Fruit fly (Drosophila melanogaster): ENCODE data around the gene CG11964.

Gene CG11964

dm6 chr3R:8930165-8931063 lies 14.4 kb downstream of the CG11964 start (continued):
- TF ChIP-seq ham (GFP tag; IDR thresholded peaks at IDR 0.05) (peak; percentile 41; the same call in 1 of the 2 replicates), H2.0 (GFP tag; IDR thresholded peaks at IDR 0.05) (0 out of 2 replicates have a peak, but pooled peaks have one; percentile 16), sc (optimal IDR thresholded peaks at IDR 0.05) (no peak), sc (GFP tag; optimal IDR thresholded peaks at IDR 0.05) (no peak), B-H1 (GFP tag; IDR thresholded peaks at IDR 0.05) (no peak), CG14014 (GFP tag; IDR thresholded peaks at IDR 0.05) (peak; percentile 26; the same call in 1 of the 2 replicates), Med (GFP tag) (peak; percentile 74), CG6854 (GFP tag; optimal IDR thresholded peaks at IDR 0.05) (no peak), Pdp1 (GFP tag; optimal IDR thresholded peaks at IDR 0.05) (peak; percentile 2 to 31), Gug (GFP tag; IDR thresholded peaks at IDR 0.05) (peak; percentile 10; the same call in 1 of the 4 replicates), ci (GFP tag; IDR thresholded peaks at IDR 0.05) (0 out of 3 replicates have a peak, but pooled peaks have one; percentile 47), p53 (GFP tag; optimal IDR thresholded peaks at IDR 0.05) (no peak), Hr51 (GFP tag; optimal IDR thresholded peaks at IDR 0.05) (peak in 1 of 2 experiments; percentile 8), Hmr (GFP tag; optimal IDR thresholded peaks at IDR 0.05) (peak; percentile 29), CG9817 (tag; optimal IDR thresholded peaks at IDR 0.05) (peak; percentile 49), caup (GFP tag; optimal IDR thresholded peaks at IDR 0.05; ENCODE audit: severe bottlenecking) (peak; percentile 1), kah (GFP tag; optimal IDR thresholded peaks at IDR 0.05) (no peak), rib (GFP tag; IDR thresholded peaks at IDR 0.05) (peak; percentile 43; the same call in 1 of the 2 replicates), NC2α (GFP tag; optimal IDR thresholded peaks at IDR 0.05) (no peak), Gsc (GFP tag; IDR thresholded peaks at IDR 0.05) (no peak), Fer3 (tag; optimal IDR thresholded peaks at IDR 0.05) (peak; percentile 36), toy (GFP tag; IDR thresholded peaks at IDR 0.05) (no peak), Myb (GFP tag; optimal IDR thresholded peaks at IDR 0.05) (peak; percentile 5), CG8290 (GFP tag; optimal IDR thresholded peaks at IDR 0.05) (no peak), CG8290 (tag; optimal IDR thresholded peaks at IDR 0.05) (peak in 1 of 2 experiments; percentile 6), wor (GFP tag; IDR thresholded peaks at IDR 0.05) (no peak), CG11085 (GFP tag; IDR thresholded peaks at IDR 0.05) (peak; percentile 51; the same call in 1 of the 2 replicates), NfI (GFP tag; optimal IDR thresholded peaks at IDR 0.05) (peak; percentile 18), gem (tag; optimal IDR thresholded peaks at IDR 0.05) (peak; percentile 57), CG2129 (GFP tag; IDR thresholded peaks at IDR 0.05; ENCODE audit: partially characterized antibody) (no peak), eve (GFP tag; optimal IDR thresholded peaks at IDR 0.05) (peak in 1 of 2 experiments; percentile 23), Doc2 (GFP tag; IDR thresholded peaks at IDR 0.05) (no peak), CG15073 (GFP tag; optimal IDR thresholded peaks at IDR 0.05) (no peak), Meics (GFP tag; optimal IDR thresholded peaks at IDR 0.05) (peak; percentile 30), CG7357 (GFP tag; IDR thresholded peaks at IDR 0.05) (0 out of 3 replicates have a peak, but pooled peaks have one; percentile 25), CG9932 (GFP tag; IDR thresholded peaks at IDR 0.05) (peak; percentile 84), CG11695 (GFP tag; IDR thresholded peaks at IDR 0.05) (peak; percentile 8; the same call in 1 of the 3 replicates), Ada2b (GFP tag; IDR thresholded peaks at IDR 0.05) (peak; percentile 45; the same call in 1 of the 2 replicates), ato (GFP tag; IDR thresholded peaks at IDR 0.05; ENCODE audit: partially characterized antibody) (no peak), bsh (GFP tag; optimal IDR thresholded peaks at IDR 0.05) (peak in 1 of 2 experiments; percentile 4), slp2 (GFP tag; optimal IDR thresholded peaks at IDR 0.05) (no peak), PHDP (tag; optimal IDR thresholded peaks at IDR 0.05) (peak; percentile 46), CG13624 (GFP tag; optimal IDR thresholded peaks at IDR 0.05) (no peak), wdn (GFP tag; IDR thresholded peaks at IDR 0.05) (peak; percentile 50; the same call in 1 of the 2 replicates), gro (GFP tag; optimal IDR thresholded peaks at IDR 0.05) (peak; percentile 8), unpg (GFP tag; optimal IDR thresholded peaks at IDR 0.05) (peak; percentile 26), ken (GFP tag; IDR thresholded peaks at IDR 0.05) (0 out of 3 replicates have a peak, but pooled peaks have one; percentile 26), Xrp1 (GFP tag; IDR thresholded peaks at IDR 0.05) (peak; percentile 53; the same call in 1 of the 2 replicates)

Measured in whole organism, embryonic.